Fruit fly (Drosophila melanogaster): ENCODE results near the gene CtsB.
A peak's percentile ranks its signal among the peaks of the same experiment; 100 is the strongest.

Gene CtsB

dm6 chrX:13815526-13816173 lies 33.7 kb upstream of the CtsB start (continued):
- TF ChIP-seq Jra (GFP tag; optimal IDR thresholded peaks at IDR 0.05): peak; percentile 7
- TF ChIP-seq tai (GFP tag; optimal IDR thresholded peaks at IDR 0.05): no peak
- peak; percentile 56 for TF ChIP-seq Sp1 (GFP tag; optimal IDR thresholded peaks at IDR 0.05)
- TF ChIP-seq Hr78 (GFP tag; optimal IDR thresholded peaks at IDR 0.05): no peak
- peak; percentile 81 for TF ChIP-seq ey (GFP tag; optimal IDR thresholded peaks at IDR 0.05)
- TF ChIP-seq Myc (optimal IDR thresholded peaks at IDR 0.05): no peak
- TF ChIP-seq pan (optimal IDR thresholded peaks at IDR 0.05): no peak
- TF ChIP-seq CG32264 (GFP tag; optimal IDR thresholded peaks at IDR 0.05): no peak
- TF ChIP-seq CrebA (GFP tag; optimal IDR thresholded peaks at IDR 0.05; ENCODE audit: borderline replicate concordance): no peak
- TF ChIP-seq h (GFP tag; optimal IDR thresholded peaks at IDR 0.05): peak; percentile 73
- TF ChIP-seq br (GFP tag; optimal IDR thresholded peaks at IDR 0.05): peak; percentile 50
- no peak for TF ChIP-seq Hr83 (GFP tag; optimal IDR thresholded peaks at IDR 0.05; ENCODE audit: poor library complexity, severe bottlenecking)
- TF ChIP-seq OdsH (GFP tag; optimal IDR thresholded peaks at IDR 0.05): peak; percentile 59
- TF ChIP-seq HLH106 (tag; optimal IDR thresholded peaks at IDR 0.05): peak; percentile 65
- TF ChIP-seq dmrt93B (GFP tag; optimal IDR thresholded peaks at IDR 0.05): peak; percentile 58
- no peak for TF ChIP-seq Dif (GFP tag; optimal IDR thresholded peaks at IDR 0.05; ENCODE audit: partially characterized antibody)

DNA sequence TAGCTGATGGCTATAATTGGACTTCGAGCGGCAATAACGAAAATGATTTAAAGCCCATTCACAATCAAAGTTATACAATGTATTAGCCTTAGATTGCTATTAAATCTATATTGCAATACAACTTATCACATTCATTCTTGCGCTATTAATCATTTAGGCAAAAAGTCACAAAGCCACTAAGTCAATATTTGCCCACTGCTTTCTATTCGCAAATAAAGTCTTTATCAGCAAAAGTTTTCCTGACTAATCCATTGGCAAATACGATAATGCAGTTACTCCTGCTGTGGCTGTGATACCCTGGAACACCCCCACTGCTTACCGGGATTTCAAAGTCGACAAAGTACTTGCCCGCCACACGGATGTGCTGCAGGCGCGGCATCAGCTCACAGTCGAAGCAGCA lies 32.1 kb upstream of the CtsB start:
- TF ChIP-seq dl (GFP tag; optimal IDR thresholded peaks at IDR 0.05; ENCODE audit: insufficient read depth in 1 of 2, partially characterized antibody in 2 of 2) (no peak), Mio (GFP tag; optimal IDR thresholded peaks at IDR 0.05) (no peak), Hr83 (GFP tag; optimal IDR thresholded peaks at IDR 0.05; ENCODE audit: poor library complexity, severe bottlenecking) (no peak), Myc (optimal IDR thresholded peaks at IDR 0.05) (no peak), GATAd (GFP tag; optimal IDR thresholded peaks at IDR 0.05) (no peak), rgr (GFP tag; optimal IDR thresholded peaks at IDR 0.05) (no peak), br (GFP tag; optimal IDR thresholded peaks at IDR 0.05) (no peak), dmrt93B (GFP tag; optimal IDR thresholded peaks at IDR 0.05) (no peak), Jra (GFP tag; optimal IDR thresholded peaks at IDR 0.05) (no peak), Rel (GFP tag; optimal IDR thresholded peaks at IDR 0.05) (no peak), Rel (tag; optimal IDR thresholded peaks at IDR 0.05) (no peak), pan (optimal IDR thresholded peaks at IDR 0.05) (no peak), h (GFP tag; optimal IDR thresholded peaks at IDR 0.05) (no peak), psq (GFP tag; optimal IDR thresholded peaks at IDR 0.05) (no peak), Hr78 (GFP tag; optimal IDR thresholded peaks at IDR 0.05) (no peak), sage (GFP tag; optimal IDR thresholded peaks at IDR 0.05) (no peak), HLH106 (tag; optimal IDR thresholded peaks at IDR 0.05) (no peak), N (GFP tag; optimal IDR thresholded peaks at IDR 0.05) (no peak), CG9705 (GFP tag; optimal IDR thresholded peaks at IDR 0.05) (no peak), sv (GFP tag; optimal IDR thresholded peaks at IDR 0.05) (no peak)

dm6 chrX:13811480-13811879 lies 29.5 kb upstream of the CtsB start, which contains the start of gene CG11095:
Gene CG11095, plus strand, starts transcription at chrX:13811684.
- TF ChIP-seq Vsx2 (GFP tag; optimal IDR thresholded peaks at IDR 0.05; ENCODE audit: partially characterized antibody): no peak
- no peak for TF ChIP-seq fru (GFP tag; optimal IDR thresholded peaks at IDR 0.05)
- peak; percentile 38 for TF ChIP-seq Hnf4 (GFP tag; optimal IDR thresholded peaks at IDR 0.05)
- peak; percentile 54 for TF ChIP-seq N (GFP tag; optimal IDR thresholded peaks at IDR 0.05)
- TF ChIP-seq psq (GFP tag; optimal IDR thresholded peaks at IDR 0.05): no peak
- no peak for TF ChIP-seq Mio (GFP tag; optimal IDR thresholded peaks at IDR 0.05)

dm6 chrX:13805554-13805953 lies 23.6 kb upstream of the CtsB start:
- TF ChIP-seq Mio (GFP tag; optimal IDR thresholded peaks at IDR 0.05) (no peak), Abd-B (GFP tag; optimal IDR thresholded peaks at IDR 0.05) (no peak)

- TF ChIP-seq pan (optimal IDR thresholded peaks at IDR 0.05) (no peak), Mio (GFP tag; optimal IDR thresholded peaks at IDR 0.05) (no peak), Jra (GFP tag; optimal IDR thresholded peaks at IDR 0.05) (no peak), Myc (optimal IDR thresholded peaks at IDR 0.05) (no peak), br (GFP tag; optimal IDR thresholded peaks at IDR 0.05) (no peak), dsf (GFP tag; optimal IDR thresholded peaks at IDR 0.05; ENCODE audit: borderline replicate concordance) (no peak), sage (GFP tag; optimal IDR thresholded peaks at IDR 0.05) (no peak), psq (GFP tag; optimal IDR thresholded peaks at IDR 0.05) (no peak), h (GFP tag; optimal IDR thresholded peaks at IDR 0.05) (no peak), Abd-B (GFP tag; optimal IDR thresholded peaks at IDR 0.05) (no peak), dl (GFP tag; optimal IDR thresholded peaks at IDR 0.05; ENCODE audit: insufficient read depth in 1 of 2, partially characterized antibody in 2 of 2) (no peak), CG32264 (GFP tag; optimal IDR thresholded peaks at IDR 0.05) (no peak), foxo (GFP tag; optimal IDR thresholded peaks at IDR 0.05) (no peak), HLH106 (tag; optimal IDR thresholded peaks at IDR 0.05) (no peak), rgr (GFP tag; optimal IDR thresholded peaks at IDR 0.05) (no peak), tai (GFP tag; optimal IDR thresholded peaks at IDR 0.05) (no peak), Dif (GFP tag; optimal IDR thresholded peaks at IDR 0.05; ENCODE audit: partially characterized antibody) (no peak)
Measured at dm6 chrX:13804398-13804797, 22.4 kb upstream of the CtsB start.

Measured in whole organism, wandering third instar larva.